In the genomic region with DNA sequence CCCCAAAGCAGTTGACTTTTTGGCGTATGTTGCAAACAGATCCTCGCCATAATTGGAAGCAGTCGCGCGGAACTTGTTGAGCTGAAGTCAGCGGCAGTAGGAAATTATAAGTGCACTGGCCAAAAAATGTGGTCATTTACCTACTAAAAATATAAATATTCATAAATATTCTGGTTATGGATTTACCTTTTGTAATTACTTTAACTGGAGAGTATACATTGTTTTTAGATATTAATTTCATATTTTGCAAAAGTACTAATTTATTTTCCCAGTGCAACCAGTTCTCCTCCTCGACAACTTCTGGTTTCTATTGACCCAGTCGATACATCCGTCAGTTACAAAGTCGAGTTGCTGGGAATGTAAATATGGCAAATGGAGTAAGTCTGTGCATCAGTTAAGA, we compare ENCODE assay signal across 3 fruit fly cellular contexts.
A peak's percentile ranks its signal among the peaks of the same experiment; 100 is the strongest.
TF ChIP-seq lines count a peak whose summit lies in the region.

No protein-coding gene starts in this region.

TF ChIP-seq in whole organism, embryonic, 481 proteins besides CTCF, POLR2A, EP300 and RAD21 (continued from another document and continues in another):
- TF ChIP-seq CG7839 (tag; optimal IDR thresholded peaks at IDR 0.05; lab: Kevin White, UChicago): peak; percentile 43
- TF ChIP-seq gce (GFP tag; IDR thresholded peaks at IDR 0.05; lab: Robert Waterston, UW): no peak
- TF ChIP-seq CG10209 (GFP tag; optimal IDR thresholded peaks at IDR 0.05; lab: Kevin White, UChicago): peak; percentile 28
- peak; percentile 46 for TF ChIP-seq Chrac-16 (GFP tag; optimal IDR thresholded peaks at IDR 0.05; lab: Kevin White, UChicago)
- TF ChIP-seq dmrt11E (tag; optimal IDR thresholded peaks at IDR 0.05; lab: Kevin White, UChicago): peak; percentile 83
- TF ChIP-seq zfh2 (GFP tag; optimal IDR thresholded peaks at IDR 0.05; lab: Kevin White, UChicago): no peak
- TF ChIP-seq CG9727 (GFP tag; optimal IDR thresholded peaks at IDR 0.05; lab: Kevin White, UChicago): peak; percentile 65
- TF ChIP-seq Optix (GFP tag; IDR thresholded peaks at IDR 0.05; lab: Robert Waterston, UW): no peak
- peak; percentile 8 for TF ChIP-seq CG1647 (GFP tag; optimal IDR thresholded peaks at IDR 0.05; lab: Kevin White, UChicago)
- TF ChIP-seq CG4404 (GFP tag; IDR thresholded peaks at IDR 0.05; lab: Robert Waterston, UW): peak; percentile 62
- peak; percentile 56 for TF ChIP-seq Sox102F (GFP tag; optimal IDR thresholded peaks at IDR 0.05; lab: Kevin White, UChicago)
- no peak for TF ChIP-seq en (GFP tag; optimal IDR thresholded peaks at IDR 0.05; lab: Kevin White, UChicago)
- TF ChIP-seq CG17361 (GFP tag; IDR thresholded peaks at IDR 0.05; lab: Robert Waterston, UW): 0 out of 3 replicates have a peak, but pooled peaks have one; percentile 46
- peak; percentile 90 for TF ChIP-seq Drgx (GFP tag; IDR thresholded peaks at IDR 0.05; lab: Robert Waterston, UW)
- 0 out of 2 replicates have a peak, but pooled peaks have one; percentile 29 for TF ChIP-seq CG32772 (GFP tag; IDR thresholded peaks at IDR 0.05; lab: Robert Waterston, UW)
- TF ChIP-seq Fer3 (tag; optimal IDR thresholded peaks at IDR 0.05; lab: Kevin White, UChicago): no peak
- TF ChIP-seq CG2120 (GFP tag; optimal IDR thresholded peaks at IDR 0.05; lab: Kevin White, UChicago): no peak
- no peak for TF ChIP-seq Rx (GFP tag; IDR thresholded peaks at IDR 0.05; lab: Robert Waterston, UW)
- 0 out of 2 replicates have a peak, but pooled peaks have one; percentile 7 for TF ChIP-seq peb (GFP tag; IDR thresholded peaks at IDR 0.05; lab: Robert Waterston, UW)
- TF ChIP-seq croc (GFP tag; conservative IDR thresholded peaks at IDR 0.05; lab: Robert Waterston, UW): 0 out of 3 replicates have a peak, but pooled peaks have one; percentile 19
- no peak for TF ChIP-seq CG12236 (GFP tag; optimal IDR thresholded peaks at IDR 0.05; lab: Kevin White, UChicago)
- no peak for TF ChIP-seq Opbp (GFP tag; IDR thresholded peaks at IDR 0.05; lab: Robert Waterston, UW; ENCODE audit: partially characterized antibody)
- TF ChIP-seq CG10959 (GFP tag; IDR thresholded peaks at IDR 0.05; lab: Robert Waterston, UW): peak; percentile 71
- TF ChIP-seq HLH3B (GFP tag; IDR thresholded peaks at IDR 0.05; lab: Robert Waterston, UW): peak; percentile 39; the same call in 1 of the 2 replicates
- no peak for TF ChIP-seq kah (GFP tag; optimal IDR thresholded peaks at IDR 0.05; lab: Kevin White, UChicago)
- no peak for TF ChIP-seq Dip3 (GFP tag; optimal IDR thresholded peaks at IDR 0.05; lab: Kevin White, UChicago)
- no peak for TF ChIP-seq sr (GFP tag; IDR thresholded peaks at IDR 0.05; lab: Robert Waterston, UW)
- peak; percentile 51 for TF ChIP-seq CG8388 (GFP tag; optimal IDR thresholded peaks at IDR 0.05; lab: Kevin White, UChicago)
- 0 out of 2 replicates have a peak, but pooled peaks have one; percentile 34 for TF ChIP-seq vvl (GFP tag; IDR thresholded peaks at IDR 0.05; lab: Robert Waterston, UW)
- TF ChIP-seq Mrtf (GFP tag; IDR thresholded peaks at IDR 0.05; lab: Robert Waterston, UW): no peak
- no peak for TF ChIP-seq Sry-δ (GFP tag; optimal IDR thresholded peaks at IDR 0.05; lab: Kevin White, UChicago)
- TF ChIP-seq nerfin-2 (GFP tag; IDR thresholded peaks at IDR 0.05; lab: Robert Waterston, UW; ENCODE audit: partially characterized antibody): no peak
- no peak for TF ChIP-seq Hmr (GFP tag; optimal IDR thresholded peaks at IDR 0.05; lab: Kevin White, UChicago)
- no peak for TF ChIP-seq lov (optimal IDR thresholded peaks at IDR 0.05; lab: Kevin White, UChicago)
- TF ChIP-seq lov (GFP tag; IDR thresholded peaks at IDR 0.05; lab: Robert Waterston, UW): no peak
- TF ChIP-seq klu (GFP tag; IDR thresholded peaks at IDR 0.05; lab: Robert Waterston, UW): no peak
- peak; percentile 36 for TF ChIP-seq Med (GFP tag; lab: Kevin White, UChicago)
- TF ChIP-seq Blimp-1 (GFP tag; optimal IDR thresholded peaks at IDR 0.05; lab: Kevin White, UChicago): peak; percentile 64
- TF ChIP-seq sens (GFP tag; lab: Kevin White, UChicago): peak; percentile 74
- TF ChIP-seq Mad (GFP tag; optimal IDR thresholded peaks at IDR 0.05; lab: Kevin White, UChicago): no peak
- no peak for TF ChIP-seq CG8359 (GFP tag; optimal IDR thresholded peaks at IDR 0.05; lab: Kevin White, UChicago; ENCODE audit: borderline replicate concordance)
- TF ChIP-seq row (GFP tag; IDR thresholded peaks at IDR 0.05; lab: Robert Waterston, UW): peak; percentile 54; the same call in 2 of the 3 replicates

TF ChIP-seq in whole organism, prepupa, 60 proteins besides CTCF, POLR2A, EP300 and RAD21 (continued from another document):
- TF ChIP-seq Hr39 (GFP tag; optimal IDR thresholded peaks at IDR 0.05; lab: Kevin White, UChicago) (peak; percentile 24), net (GFP tag; optimal IDR thresholded peaks at IDR 0.05; lab: Kevin White, UChicago) (peak; percentile 83), Sox102F (GFP tag; optimal IDR thresholded peaks at IDR 0.05; lab: Kevin White, UChicago) (peak; percentile 39), CG4318 (GFP tag; optimal IDR thresholded peaks at IDR 0.05; lab: Kevin White, UChicago) (peak; percentile 65), CG8319 (GFP tag; optimal IDR thresholded peaks at IDR 0.05; lab: Kevin White, UChicago) (peak; percentile 51), lz (GFP tag; optimal IDR thresholded peaks at IDR 0.05; lab: Kevin White, UChicago) (peak; percentile 37), eg (GFP tag; IDR thresholded peaks at IDR 0.05; lab: Robert Waterston, UW) (peak; percentile 93), CG6808 (GFP tag; optimal IDR thresholded peaks at IDR 0.05; lab: Kevin White, UChicago) (peak; percentile 19), vri (GFP tag; optimal IDR thresholded peaks at IDR 0.05; lab: Kevin White, UChicago) (peak; percentile 24), OdsH (GFP tag; optimal IDR thresholded peaks at IDR 0.05; lab: Kevin White, UChicago) (peak; percentile 84), topi (GFP tag; optimal IDR thresholded peaks at IDR 0.05; lab: Kevin White, UChicago) (peak; percentile 50), CG15336 (GFP tag; IDR thresholded peaks at IDR 0.05; lab: Robert Waterston, UW) (peak; percentile 96), CG32006 (GFP tag; optimal IDR thresholded peaks at IDR 0.05; lab: Kevin White, UChicago) (peak; percentile 91), CG16779 (tag; optimal IDR thresholded peaks at IDR 0.05; lab: Kevin White, UChicago) (peak; percentile 40), Blimp-1 (GFP tag; optimal IDR thresholded peaks at IDR 0.05; lab: Kevin White, UChicago) (peak; percentile 3), CG3032 (tag; optimal IDR thresholded peaks at IDR 0.05; lab: Kevin White, UChicago) (peak; percentile 64), Ets96B (tag; optimal IDR thresholded peaks at IDR 0.05; lab: Kevin White, UChicago) (peak; percentile 67), CG6792 (GFP tag; optimal IDR thresholded peaks at IDR 0.05; lab: Kevin White, UChicago) (peak; percentile 67), fd85E (GFP tag; optimal IDR thresholded peaks at IDR 0.05; lab: Kevin White, UChicago) (no peak), ss (GFP tag; optimal IDR thresholded peaks at IDR 0.05; lab: Kevin White, UChicago) (peak; percentile 38 to 73), esn (GFP tag; optimal IDR thresholded peaks at IDR 0.05; lab: Kevin White, UChicago) (peak; percentile 63), CG34406 (GFP tag; optimal IDR thresholded peaks at IDR 0.05; lab: Kevin White, UChicago) (peak; percentile 74), Hr4 (GFP tag; optimal IDR thresholded peaks at IDR 0.05; lab: Kevin White, UChicago) (peak; percentile 79), CG8119 (GFP tag; IDR thresholded peaks at IDR 0.05; lab: Robert Waterston, UW) (peak; percentile 93), achi (GFP tag; optimal IDR thresholded peaks at IDR 0.05; lab: Kevin White, UChicago) (peak; percentile 84), Eip93F (GFP tag; optimal IDR thresholded peaks at IDR 0.05; lab: Kevin White, UChicago) (no peak), dsx (GFP tag; optimal IDR thresholded peaks at IDR 0.05; lab: Kevin White, UChicago; ENCODE audit: poor library complexity, severe bottlenecking) (peak; percentile 73), Smox (GFP tag; optimal IDR thresholded peaks at IDR 0.05; lab: Kevin White, UChicago) (peak; percentile 50), Sox15 (GFP tag; optimal IDR thresholded peaks at IDR 0.05; lab: Kevin White, UChicago) (peak; percentile 17), pdm3 (GFP tag; optimal IDR thresholded peaks at IDR 0.05; lab: Kevin White, UChicago) (peak; percentile 69), Eip75B (GFP tag; optimal IDR thresholded peaks at IDR 0.05; lab: Kevin White, UChicago) (peak; percentile 54), CG6854 (GFP tag; optimal IDR thresholded peaks at IDR 0.05; lab: Kevin White, UChicago) (no peak), Lpt (GFP tag; optimal IDR thresholded peaks at IDR 0.05; lab: Kevin White, UChicago) (peak; percentile 63), CG6163 (GFP tag; IDR thresholded peaks at IDR 0.05; lab: Robert Waterston, UW) (peak; percentile 89), Eip78C (GFP tag; lab: Kevin White, UChicago) (peak; percentile 95), CG6276 (GFP tag; optimal IDR thresholded peaks at IDR 0.05; lab: Kevin White, UChicago) (peak; percentile 81), dac (GFP tag; optimal IDR thresholded peaks at IDR 0.05; lab: Kevin White, UChicago) (peak; percentile 68), CG31627 (GFP tag; optimal IDR thresholded peaks at IDR 0.05; lab: Kevin White, UChicago) (peak; percentile 25)

TF ChIP-seq in whole organism, wandering third instar larva, 38 proteins besides CTCF, POLR2A, EP300 and RAD21 (continued from another document):
- TF ChIP-seq CrebA (GFP tag; optimal IDR thresholded peaks at IDR 0.05; lab: Kevin White, UChicago; ENCODE audit: borderline replicate concordance): no peak
- no peak for TF ChIP-seq ey (GFP tag; optimal IDR thresholded peaks at IDR 0.05; lab: Kevin White, UChicago)
- TF ChIP-seq N (GFP tag; optimal IDR thresholded peaks at IDR 0.05; lab: Kevin White, UChicago): no peak
- peak; percentile 58 for TF ChIP-seq HLH106 (tag; optimal IDR thresholded peaks at IDR 0.05; lab: Kevin White, UChicago)
- TF ChIP-seq sv (GFP tag; optimal IDR thresholded peaks at IDR 0.05; lab: Kevin White, UChicago): no peak
- no peak for TF ChIP-seq sage (GFP tag; optimal IDR thresholded peaks at IDR 0.05; lab: Kevin White, UChicago)
- peak; percentile 6 for TF ChIP-seq br (GFP tag; optimal IDR thresholded peaks at IDR 0.05; lab: Kevin White, UChicago)
- no peak for TF ChIP-seq pan (optimal IDR thresholded peaks at IDR 0.05; lab: Kevin White, UChicago)
- peak; percentile 58 for TF ChIP-seq rgr (GFP tag; optimal IDR thresholded peaks at IDR 0.05; lab: Kevin White, UChicago)
